Worm (Caenorhabditis elegans): ENCODE results near the gene col-184.

DNA sequence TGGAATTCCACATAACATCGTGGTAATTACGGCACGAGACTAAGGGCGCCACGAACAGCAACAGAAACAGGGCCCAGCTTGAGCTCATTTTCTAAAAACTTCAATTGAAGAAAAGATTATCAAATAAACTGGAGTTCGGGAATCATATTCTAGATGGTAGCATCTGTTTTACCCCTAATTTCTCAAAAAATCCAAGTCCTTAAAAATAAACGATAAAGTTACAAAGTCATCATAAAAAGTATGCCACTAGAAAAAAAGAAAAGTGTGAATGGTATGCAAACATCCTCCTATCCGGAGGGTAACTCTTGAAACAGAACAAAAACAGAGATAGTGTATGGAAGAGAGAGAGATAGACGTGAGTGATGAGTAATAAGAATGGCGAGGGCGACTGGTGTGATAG, 8.1 kb downstream of the col-184 start, which contains the start of gene efn-3:
- TF ChIP-seq ztf-11 (tag; optimal IDR thresholded peaks at IDR 0.05) (no peak), snpc-4 (tag; optimal IDR thresholded peaks at IDR 0.05) (no peak), lin-13 (tag; optimal IDR thresholded peaks at IDR 0.05) (no peak), nhr-12 (tag; optimal IDR thresholded peaks at IDR 0.05) (no peak)
